Fruit fly (Drosophila melanogaster) whole organism, adult: ENCODE measurements around the gene Cyp4d14.

ENCODE experiments used
- CG5204 ChIP-seq: fragments of 200-800 bp; sonication (Bioruptor generic); optimal IDR thresholded peaks from 2 replicates; lab custom pipeline; 2016; ENCODE audit warnings: missing biosample characterization, missing genetic modification characterization
- CG7045 ChIP-seq: fragments of 200-800 bp; sonication (Bioruptor generic); optimal IDR thresholded peaks from 2 replicates; lab custom pipeline; 2017; ENCODE audit warnings: missing biosample characterization, mild to moderate bottlenecking, missing genetic modification characterization
- CG7101 ChIP-seq: fragments of 200-800 bp; sonication (Bioruptor generic); optimal IDR thresholded peaks from 2 replicates; lab custom pipeline; 2018; ENCODE audit warnings: missing biosample characterization, mild to moderate bottlenecking, missing genetic modification characterization, moderate library complexity
- Mnt ChIP-seq: fragments of 200-800 bp; sonication (Bioruptor generic); optimal IDR thresholded peaks from 2 replicates; lab custom pipeline; 2016; ENCODE audit warnings: missing biosample characterization, mild to moderate bottlenecking, missing genetic modification characterization
- cic ChIP-seq: fragments of 200-800 bp; sonication (Bioruptor generic); optimal IDR thresholded peaks from 2 replicates; lab custom pipeline; 2017; ENCODE audit warnings: missing biosample characterization, mild to moderate bottlenecking, missing genetic modification characterization, moderate library complexity
- kay ChIP-seq: fragments of 200-800 bp; sonication (Bioruptor generic); peaks from one replicate; lab custom pipeline; 2016; ENCODE audit warnings: missing biosample characterization, missing genetic modification characterization, borderline replicate concordance
- pad ChIP-seq: fragments of 200-800 bp; sonication (Bioruptor generic); optimal IDR thresholded peaks from 3 replicates; lab custom pipeline; 2017; ENCODE audit warnings: missing biosample characterization, missing genetic modification characterization, mild to moderate bottlenecking, moderate library complexity, missing genetic modification reagents

- TF ChIP-seq pad (GFP tag; lab: Kevin White, UChicago) (no peak), kay (GFP tag; lab: Kevin White, UChicago) (no peak), Mnt (no peak), CG5204 (no peak), cic (GFP tag; lab: Kevin White, UChicago) (no peak), CG7045 (no peak), CG7101 (tag; lab: Kevin White, UChicago) (no peak)
Measured at dm6 chrX:2162130-2162907, 12.8 kb downstream of the Cyp4d14 start, which contains the start of the genes Cyp4d1 and CG3630.
